Fruit fly (Drosophila melanogaster): ENCODE results near the gene CG8915.

The CG8915 gene

dm6 chrX:17244854-17245253 lies at the start of gene CG8915 (continued):
- no peak for TF ChIP-seq CG2129 (GFP tag; IDR thresholded peaks at IDR 0.05; ENCODE audit: partially characterized antibody)
- no peak for TF ChIP-seq CHES-1-like (GFP tag; optimal IDR thresholded peaks at IDR 0.05)
- TF ChIP-seq CG17186 (GFP tag; optimal IDR thresholded peaks at IDR 0.05), result peak; percentile 16
- TF ChIP-seq Deaf1 (tag; optimal IDR thresholded peaks at IDR 0.05), result no peak
- TF ChIP-seq CG17385 (GFP tag; optimal IDR thresholded peaks at IDR 0.05), result no peak
- no peak for TF ChIP-seq bab2 (GFP tag; optimal IDR thresholded peaks at IDR 0.05)
- no peak for TF ChIP-seq CG4854 (GFP tag; optimal IDR thresholded peaks at IDR 0.05)
- no peak for TF ChIP-seq CG11504 (tag; optimal IDR thresholded peaks at IDR 0.05)
- peak; percentile 46 for TF ChIP-seq BEAF-32 (GFP tag; optimal IDR thresholded peaks at IDR 0.05)
- no peak for TF ChIP-seq Elba2 (GFP tag; optimal IDR thresholded peaks at IDR 0.05)
- TF ChIP-seq wdn (GFP tag; IDR thresholded peaks at IDR 0.05), result no peak
- no peak for TF ChIP-seq CG14667 (GFP tag; IDR thresholded peaks at IDR 0.05)
- TF ChIP-seq Nf-YB (GFP tag; optimal IDR thresholded peaks at IDR 0.05), result no peak
- no peak for TF ChIP-seq Hmr (GFP tag; optimal IDR thresholded peaks at IDR 0.05)
- no peak for TF ChIP-seq H15 (GFP tag; IDR thresholded peaks at IDR 0.05)
- TF ChIP-seq CG30020 (tag; optimal IDR thresholded peaks at IDR 0.05), result peak; percentile 14
- no peak for TF ChIP-seq CG10147 (GFP tag; optimal IDR thresholded peaks at IDR 0.05)
- TF ChIP-seq sima (GFP tag; optimal IDR thresholded peaks at IDR 0.05), result no peak
- TF ChIP-seq onecut (GFP tag; IDR thresholded peaks at IDR 0.05), result no peak
- no peak for TF ChIP-seq HLH54F (GFP tag; optimal IDR thresholded peaks at IDR 0.05)
- no peak for TF ChIP-seq eyg (GFP tag; optimal IDR thresholded peaks at IDR 0.05)
- TF ChIP-seq CG11247 (GFP tag; IDR thresholded peaks at IDR 0.05), result no peak
- TF ChIP-seq ci (GFP tag; IDR thresholded peaks at IDR 0.05), result no peak
- TF ChIP-seq CG31365 (tag; optimal IDR thresholded peaks at IDR 0.05), result no peak
- TF ChIP-seq CG34224 (GFP tag; IDR thresholded peaks at IDR 0.05; ENCODE audit: partially characterized antibody), result peak; percentile 77
- no peak for TF ChIP-seq kah (GFP tag; optimal IDR thresholded peaks at IDR 0.05)
- TF ChIP-seq sc (optimal IDR thresholded peaks at IDR 0.05), result no peak
- TF ChIP-seq sc (GFP tag; optimal IDR thresholded peaks at IDR 0.05), result no peak
- no peak for TF ChIP-seq pb (GFP tag; optimal IDR thresholded peaks at IDR 0.05)
- no peak for TF ChIP-seq Doc2 (GFP tag; IDR thresholded peaks at IDR 0.05)
- TF ChIP-seq CG18619 (GFP tag; optimal IDR thresholded peaks at IDR 0.05), result no peak
- no peak for TF ChIP-seq Adf1 (GFP tag; IDR thresholded peaks at IDR 0.05)
- TF ChIP-seq Hr78 (GFP tag; optimal IDR thresholded peaks at IDR 0.05), result no peak
- no peak for TF ChIP-seq mirr (GFP tag; optimal IDR thresholded peaks at IDR 0.05)
- TF ChIP-seq eve (GFP tag; optimal IDR thresholded peaks at IDR 0.05), result no peak
- TF ChIP-seq Usf (GFP tag; optimal IDR thresholded peaks at IDR 0.05), result no peak
- TF ChIP-seq CG31224 (GFP tag; IDR thresholded peaks at IDR 0.05), result no peak
- TF ChIP-seq CG3838 (GFP tag; optimal IDR thresholded peaks at IDR 0.05), result no peak
- peak; percentile 47; the same call in 1 of the 2 replicates for TF ChIP-seq amos (GFP tag; IDR thresholded peaks at IDR 0.05; ENCODE audit: partially characterized antibody)
- peak; percentile 18 for TF ChIP-seq CG7839 (tag; optimal IDR thresholded peaks at IDR 0.05)
- TF ChIP-seq so (GFP tag; IDR thresholded peaks at IDR 0.05), result no peak
- no peak for TF ChIP-seq CG11093 (GFP tag; IDR thresholded peaks at IDR 0.05)
- TF ChIP-seq Med (GFP tag), result peak; percentile 67
- no peak for TF ChIP-seq Meics (GFP tag; optimal IDR thresholded peaks at IDR 0.05)
- TF ChIP-seq CG10565 (GFP tag; optimal IDR thresholded peaks at IDR 0.05), result no peak
- no peak for TF ChIP-seq zen (tag; optimal IDR thresholded peaks at IDR 0.05)
- TF ChIP-seq CG8359 (GFP tag; optimal IDR thresholded peaks at IDR 0.05; ENCODE audit: borderline replicate concordance), result no peak
- peak; percentile 65 for TF ChIP-seq nerfin-2 (GFP tag; IDR thresholded peaks at IDR 0.05; ENCODE audit: partially characterized antibody)
- no peak for TF ChIP-seq chn (GFP tag; optimal IDR thresholded peaks at IDR 0.05)
- no peak for TF ChIP-seq YL-1 (GFP tag; optimal IDR thresholded peaks at IDR 0.05)
- no peak for TF ChIP-seq CG6272 (GFP tag; IDR thresholded peaks at IDR 0.05)
- TF ChIP-seq CG30403 (GFP tag; optimal IDR thresholded peaks at IDR 0.05), result no peak
